Worm (Caenorhabditis elegans) whole organism, L2 larva: ENCODE data around the gene Y57A10C.10.

Source experiments
- ceh-16 ChIP-seq: fragments of 150-350 bp; optimal IDR thresholded peaks from 2 replicates; lab custom pipeline; 2014; ENCODE audit warnings: missing biosample characterization, missing genetic modification characterization
- lin-13 ChIP-seq: fragments of 150-350 bp; optimal IDR thresholded peaks from 2 replicates; lab custom pipeline; 2014; ENCODE audit warnings: missing biosample characterization, missing genetic modification reagents, missing genetic modification characterization
- unc-55 ChIP-seq: fragments of 150-350 bp; sonication (generic microtip); optimal IDR thresholded peaks from 3 replicates; lab custom pipeline; 2014; ENCODE audit warnings: missing biosample characterization, missing genetic modification reagents, missing genetic modification characterization

- no peak for TF ChIP-seq ceh-16
- no peak for TF ChIP-seq unc-55 (GFP tag; lab: Kevin White, UChicago)
- no peak for TF ChIP-seq lin-13 (GFP tag; lab: Kevin White, UChicago)
Measured at ce11 chrII:12460602-12461453, 19.8 kb upstream of the Y57A10C.10 start, which contains the start of gene tag-280.
